Worm (Caenorhabditis elegans): ENCODE results near the gene col-3.

col-3 gene

DNA sequence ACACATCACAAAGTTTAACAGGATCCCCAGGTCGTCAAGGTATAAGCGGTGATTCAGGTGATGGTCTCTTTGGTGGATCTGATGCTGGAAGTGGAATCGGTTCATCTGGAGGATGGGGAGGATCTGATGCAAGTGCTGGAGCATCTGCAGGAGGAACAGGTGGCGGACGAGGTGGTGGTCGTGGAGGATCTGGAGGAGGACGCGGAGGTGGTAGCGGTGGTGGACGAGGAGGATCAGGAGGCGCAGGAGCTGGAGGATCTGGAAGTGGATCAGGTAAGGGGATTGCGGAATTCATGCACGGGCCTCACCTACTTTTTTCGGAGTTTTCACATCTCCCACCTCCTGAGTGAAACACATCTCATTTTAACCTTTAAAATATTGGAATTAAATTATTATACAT, 8.0 kb upstream of the col-3 start:
- TF ChIP-seq unc-62 (GFP tag; optimal IDR thresholded peaks at IDR 0.05), result no peak

- TF ChIP-seq unc-62 (GFP tag; optimal IDR thresholded peaks at IDR 0.05), result no peak
Observed at ce11 chrIV:8817639-8818038, 6.9 kb upstream of the col-3 start, which contains the start of gene T28C6.10. Gene T28C6.10 (plus strand): TSS chrIV:8817939.

DNA sequence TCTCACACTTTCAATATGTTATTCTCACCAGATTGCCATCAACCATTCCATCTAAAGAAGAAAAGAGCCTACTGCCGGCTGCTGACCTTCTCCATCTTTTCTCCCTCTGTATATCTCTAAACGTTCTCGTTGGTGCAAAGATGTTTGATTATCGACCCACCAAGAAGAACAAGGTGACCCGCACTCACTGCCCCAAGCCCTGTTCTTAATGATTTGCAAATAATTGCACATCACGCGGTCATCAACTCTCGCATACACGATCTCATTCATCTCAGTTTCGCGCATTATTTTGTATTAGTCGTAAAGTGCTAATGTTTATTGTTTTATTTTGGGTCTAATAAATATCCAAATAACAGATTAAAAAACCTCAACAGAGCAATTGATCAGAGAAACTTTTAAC, 5.1 kb upstream of the col-3 start:
- TF ChIP-seq unc-62 (GFP tag; optimal IDR thresholded peaks at IDR 0.05), result no peak

- no peak for TF ChIP-seq unc-62 (GFP tag; optimal IDR thresholded peaks at IDR 0.05)
Observed at ce11 chrIV:8820041-8820440, 4.5 kb upstream of the col-3 start, which contains the start of gene T28C6.3. Gene T28C6.3 (plus strand): TSS chrIV:8820341.

ce11 chrIV:8821147-8821546, 3.4 kb upstream of the col-3 start, which contains the start of gene T28C6.5:
Gene T28C6.5 (plus strand): TSS chrIV:8821447.
- TF ChIP-seq unc-62 (GFP tag; optimal IDR thresholded peaks at IDR 0.05), result no peak

ce11 chrIV:8822598-8822997, 2.0 kb upstream of the col-3 start:
- no peak for TF ChIP-seq unc-62 (GFP tag; optimal IDR thresholded peaks at IDR 0.05)

DNA sequence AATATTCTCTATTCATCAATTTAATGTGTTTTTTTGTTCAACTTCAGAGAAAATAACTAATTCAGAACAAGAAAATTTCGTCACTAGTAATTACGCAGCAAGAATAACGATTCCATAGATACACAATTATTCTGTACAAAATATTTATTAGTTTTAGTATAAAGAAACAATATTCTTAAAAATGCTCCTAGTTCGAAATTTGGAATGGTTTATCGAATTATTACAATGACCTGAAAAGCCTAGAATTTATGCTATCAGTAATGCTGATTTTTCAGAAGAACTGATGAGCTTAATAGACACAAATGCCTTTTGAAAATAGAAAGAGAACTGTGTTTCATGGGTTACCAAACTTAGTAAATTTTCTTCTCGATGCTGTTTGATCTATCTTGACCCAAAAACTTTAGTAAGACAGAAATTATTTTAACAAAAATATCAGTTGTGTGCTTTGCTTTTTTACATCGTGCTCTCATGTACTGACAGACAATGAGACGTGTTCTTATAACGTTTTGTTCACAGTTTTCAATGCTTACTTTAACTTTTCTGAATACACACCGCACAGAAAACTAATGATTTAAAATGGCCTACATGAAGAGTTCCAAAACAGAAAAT, 1.5 kb downstream of the col-3 start:
- no peak for TF ChIP-seq unc-62 (GFP tag; optimal IDR thresholded peaks at IDR 0.05)

DNA sequence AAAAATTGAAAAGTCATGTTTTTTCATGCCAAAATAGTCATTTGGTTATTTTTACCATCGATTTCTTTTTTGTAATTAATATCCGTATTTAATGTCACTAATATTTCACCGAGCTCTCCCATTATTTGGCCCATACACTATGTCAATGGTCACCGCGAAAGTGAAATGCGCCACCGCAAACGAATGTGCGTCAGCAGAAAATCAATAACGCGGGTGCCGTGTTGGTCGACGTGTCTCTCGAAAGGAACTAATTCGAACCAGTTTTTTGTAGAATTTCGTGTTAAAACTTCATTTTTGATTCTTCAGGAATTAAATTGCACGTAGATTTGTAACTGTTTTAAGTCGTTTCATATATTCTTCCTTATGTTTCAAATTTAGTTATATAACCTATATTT, 2.0 kb downstream of the col-3 start:
- no peak for TF ChIP-seq unc-62 (GFP tag; optimal IDR thresholded peaks at IDR 0.05)

DNA sequence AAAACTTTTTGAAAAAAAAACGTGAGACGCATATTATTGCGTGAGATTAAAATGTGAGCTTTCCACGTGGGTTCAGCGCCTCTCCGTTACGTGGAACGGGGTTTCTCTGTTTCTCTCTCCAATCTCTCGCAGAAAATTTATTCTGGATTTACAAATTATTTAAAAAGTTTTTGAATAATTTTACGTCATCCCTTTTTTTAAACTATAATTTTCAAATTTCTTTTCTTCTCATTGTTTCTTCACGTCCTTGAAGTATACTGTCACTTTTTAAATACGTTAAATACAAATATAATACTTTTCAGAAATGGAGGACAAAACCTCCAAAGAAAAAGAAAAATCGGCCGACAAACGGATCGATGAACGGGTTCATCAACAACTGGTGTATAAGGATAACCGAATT, 2.9 kb downstream of the col-3 start, which contains the start of gene T28C6.7:
TSS of gene T28C6.7 (plus strand) at position 301 of the 400 bp plus-strand sequence.
- no peak for TF ChIP-seq unc-62 (GFP tag; optimal IDR thresholded peaks at IDR 0.05)

DNA sequence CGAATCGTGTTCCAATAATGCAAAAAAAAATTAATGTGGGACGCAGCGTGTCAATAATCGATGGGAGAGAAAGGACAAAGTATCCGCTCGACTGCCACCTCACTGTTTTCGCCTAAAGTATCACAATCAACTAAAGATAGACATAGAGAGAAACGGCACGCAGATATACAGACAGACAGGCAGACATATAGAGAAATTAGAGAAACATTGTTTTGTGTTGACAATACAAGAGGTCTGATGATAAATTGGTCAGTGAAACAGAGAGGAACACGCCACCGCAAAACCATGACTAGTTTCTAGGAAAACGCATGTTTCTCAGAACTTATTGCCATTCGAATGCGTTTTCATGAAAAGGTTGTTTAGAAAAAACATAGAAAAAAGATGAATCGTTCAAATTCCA, 6.0 kb downstream of the col-3 start, which contains the start of gene T28C6.8:
TSS of gene T28C6.8 (minus strand) at position 137 of the 400 bp plus-strand sequence.
- TF ChIP-seq unc-62 (GFP tag; optimal IDR thresholded peaks at IDR 0.05), result no peak

- no peak for TF ChIP-seq unc-62 (GFP tag; optimal IDR thresholded peaks at IDR 0.05)
Observed at ce11 chrIV:8840161-8840765, 15.7 kb downstream of the col-3 start, which contains the start of the genes T28C6.11 and T11B7.1. Gene T28C6.11 (minus strand): TSS chrIV:8840261. Gene T11B7.1 (plus strand): TSS chrIV:8840715.

ce11 chrIV:8844457-8844856, 19.9 kb downstream of the col-3 start, which contains the start of gene T11B7.2:
Gene T11B7.2 (minus strand): TSS chrIV:8844557.
- TF ChIP-seq unc-62 (GFP tag; optimal IDR thresholded peaks at IDR 0.05), result no peak

- TF ChIP-seq unc-62 (GFP tag; optimal IDR thresholded peaks at IDR 0.05), result no peak
Observed at ce11 chrIV:8845922-8846321, 21.3 kb downstream of the col-3 start.

ce11 chrIV:8847918-8848317, 23.3 kb downstream of the col-3 start, which contains the start of gene col-118:
Gene col-118 (plus strand): TSS chrIV:8848218.
- TF ChIP-seq unc-62 (GFP tag; optimal IDR thresholded peaks at IDR 0.05), result no peak

- no peak for TF ChIP-seq unc-62 (GFP tag; optimal IDR thresholded peaks at IDR 0.05)
Observed at ce11 chrIV:8848983-8849382, 24.4 kb downstream of the col-3 start.

ce11 chrIV:8850807-8851206, 26.2 kb downstream of the col-3 start:
- no peak for TF ChIP-seq unc-62 (GFP tag; optimal IDR thresholded peaks at IDR 0.05)

DNA sequence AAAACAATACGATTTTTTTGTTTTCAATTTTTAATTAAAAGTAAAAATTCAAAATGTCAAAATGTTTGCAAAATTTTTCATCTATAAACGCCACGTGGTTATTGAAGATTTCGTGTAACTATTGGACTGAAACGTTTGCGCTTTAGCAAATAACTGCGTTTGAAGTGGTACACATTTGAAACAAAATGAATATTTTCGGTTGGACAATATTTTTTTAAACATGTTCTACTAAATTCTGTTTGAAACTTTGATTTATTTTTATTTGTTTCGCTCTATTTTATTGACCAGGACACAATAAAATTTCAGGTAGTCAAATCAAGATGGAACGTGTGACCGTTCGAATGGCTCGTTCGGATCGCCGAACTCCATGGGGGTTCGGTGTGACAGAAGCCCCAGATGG, 27.6 kb downstream of the col-3 start, which contains the start of gene alp-1:
TSS of gene alp-1 (plus strand) at position 301 of the 400 bp plus-strand sequence.
- no peak for TF ChIP-seq unc-62 (GFP tag; optimal IDR thresholded peaks at IDR 0.05)

Data from whole organism, dauer.